Worm (Caenorhabditis elegans): ENCODE measurements around the gene F10E7.5.

DNA sequence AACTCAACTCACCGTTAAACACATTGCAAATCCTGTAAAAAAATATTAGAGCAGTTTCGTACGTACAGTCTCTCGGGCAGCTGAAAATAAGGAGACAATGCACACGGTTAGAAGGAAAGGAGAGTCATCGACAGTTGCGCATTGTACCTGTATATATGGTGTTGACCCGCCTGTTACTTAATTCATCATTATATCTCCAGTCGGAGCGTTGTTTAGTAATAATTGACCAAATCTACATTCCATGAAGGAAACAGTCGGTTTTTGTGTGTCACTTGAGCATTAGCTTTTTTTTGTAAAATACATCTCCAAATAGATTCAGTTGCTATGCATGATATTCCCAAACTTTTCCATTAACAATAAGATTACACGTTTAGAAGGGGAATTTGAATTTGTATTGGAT lies 49.7 kb downstream of the F10E7.5 start, which contains the start of gene C27H5.12:
- TF ChIP-seq nhr-77 (tag; optimal IDR thresholded peaks at IDR 0.05) (no peak), nhr-41 (GFP tag; IDR thresholded peaks at IDR 0.05) (no peak), ces-1 (GFP tag; optimal IDR thresholded peaks at IDR 0.05) (no peak), mxl-3 (GFP tag; optimal IDR thresholded peaks at IDR 0.05) (no peak), unc-62 (GFP tag; optimal IDR thresholded peaks at IDR 0.05 in 1 of 2) (peak in 1 of 2 experiments; percentile 30), unc-62 (tag; optimal IDR thresholded peaks at IDR 0.05) (no peak), lin-13 (GFP tag; optimal IDR thresholded peaks at IDR 0.05) (no peak), nhr-11 (tag; optimal IDR thresholded peaks at IDR 0.05) (no peak), lin-1 (GFP tag; IDR thresholded peaks at IDR 0.05) (no peak), dve-1 (tag; optimal IDR thresholded peaks at IDR 0.05; ENCODE audit: insufficient read depth) (no peak)

All from whole organism, L4 larva.